Worm (Caenorhabditis elegans) whole organism, midembryonic: ENCODE measurements around the gene ZC239.4.

Source experiments
- T22C8.4 ChIP-seq: fragments of 200-800 bp; sonication (Bioruptor generic); IDR thresholded peaks from 2 replicates; pipeline ENCODE4 v1.3.6; 2022; ENCODE audit warnings: missing genetic modification characterization, missing compliant biosample characterization
- cog-1 ChIP-seq: sonication (generic microtip); optimal IDR thresholded peaks from 2 replicates; lab custom pipeline; 2016; ENCODE audit warnings: missing genetic modification characterization, missing compliant biosample characterization
- flt-1 ChIP-seq: fragments of 200-800 bp; sonication (Bioruptor generic); IDR thresholded peaks from 2 replicates; pipeline ENCODE4 v1.3.6; 2022; ENCODE audit warnings: missing genetic modification characterization, missing compliant biosample characterization
- klf-2 ChIP-seq: fragments of 200-800 bp; sonication (Bioruptor generic); conservative IDR thresholded peaks from 2 replicates; pipeline ENCODE4 v1.3.6; 2022; ENCODE audit warnings: missing genetic modification reagents, missing genetic modification characterization, missing compliant biosample characterization
- tab-1 ChIP-seq: fragments of 200-800 bp; sonication (Bioruptor generic); IDR thresholded peaks from 2 replicates; pipeline ENCODE4 v1.3.6; 2022; ENCODE audit warnings: missing genetic modification characterization, missing compliant biosample characterization
- ztf-23 ChIP-seq: fragments of 200-800 bp; sonication (Bioruptor generic); IDR thresholded peaks from 2 replicates; pipeline ENCODE4 v1.3.6; 2022; ENCODE audit warnings: missing genetic modification reagents, missing genetic modification characterization, missing compliant biosample characterization

ce11 chrII:3259254-3259653, 45.3 kb downstream of the ZC239.4 start, which contains the start of gene gcy-19:
- TF ChIP-seq klf-2 (GFP tag; lab: Robert Waterston, UW) (no peak), ztf-23 (no peak), T22C8.4 (GFP tag; lab: Robert Waterston, UW) (no peak), flt-1 (GFP tag; lab: Robert Waterston, UW) (no peak), cog-1 (tag; lab: Kevin White, UChicago) (no peak), tab-1 (GFP tag; lab: Robert Waterston, UW) (no peak)
